Worm (Caenorhabditis elegans): Measurements from ENCODE around the gene F58H1.3.

F58H1.3 gene

DNA sequence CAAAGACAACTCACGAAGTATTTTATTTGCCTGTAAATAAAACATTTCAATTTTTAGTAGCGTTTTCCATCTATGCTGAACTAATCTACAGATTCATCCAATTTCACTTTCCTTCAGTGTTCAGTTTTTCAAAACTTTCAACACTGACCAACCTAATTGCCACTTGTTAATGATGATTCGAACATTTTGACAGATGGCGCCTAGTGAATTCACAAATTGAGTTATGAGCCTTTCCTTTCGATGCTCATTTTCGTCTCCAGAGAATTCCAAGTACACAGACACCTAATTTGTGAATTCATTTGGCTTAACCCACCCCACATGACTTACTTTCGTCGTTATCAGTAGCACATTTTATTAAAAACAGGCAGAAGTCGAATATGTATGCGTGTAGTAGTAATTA, 13.0 kb downstream of the F58H1.3 start:
- TF ChIP-seq aly-1 (tag; optimal IDR thresholded peaks at IDR 0.05) (no peak), B0310.2 (tag; optimal IDR thresholded peaks at IDR 0.05) (no peak), tbx-11 (GFP tag; IDR thresholded peaks at IDR 0.05) (no peak), tra-4 (tag; optimal IDR thresholded peaks at IDR 0.05) (no peak), tbx-37 (GFP tag; conservative IDR thresholded peaks at IDR 0.05) (no peak), pes-1 (GFP tag; IDR thresholded peaks at IDR 0.05) (no peak), hmg-4 (GFP tag; optimal IDR thresholded peaks at IDR 0.05) (no peak), sea-1 (GFP tag; conservative IDR thresholded peaks at IDR 0.05) (no peak), ets-7 (tag; optimal IDR thresholded peaks at IDR 0.05) (no peak)

DNA sequence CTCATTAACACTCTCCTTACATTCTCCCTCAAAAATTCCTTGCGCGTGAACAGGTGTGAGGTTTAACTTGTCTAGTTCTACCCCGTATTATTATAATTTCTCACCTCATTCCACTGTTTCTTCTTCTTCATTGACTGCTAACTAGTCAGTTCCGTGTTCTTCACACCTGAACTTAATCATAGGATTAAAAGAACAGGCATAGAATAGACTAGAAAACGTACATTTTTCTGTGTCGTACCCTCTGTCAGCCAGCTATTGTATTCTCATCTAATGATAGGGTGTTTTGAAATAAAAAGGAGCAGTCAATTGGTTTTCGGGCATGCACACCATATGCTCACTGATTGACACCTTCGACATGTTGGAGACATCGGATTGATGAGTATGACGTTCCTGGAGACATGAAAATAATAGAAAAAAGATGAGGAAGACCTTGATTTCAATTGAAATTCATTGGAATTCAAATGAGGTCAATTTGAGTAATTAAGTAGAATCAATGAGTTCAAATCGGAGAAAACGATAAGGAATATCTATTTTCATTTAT, 13.7 kb downstream of the F58H1.3 start:
- no peak for TF ChIP-seq F13C5.2 (tag; optimal IDR thresholded peaks at IDR 0.05)
- no peak for TF ChIP-seq B0310.2 (tag; optimal IDR thresholded peaks at IDR 0.05)
- TF ChIP-seq hmbx-1 (tag; optimal IDR thresholded peaks at IDR 0.05): no peak
- TF ChIP-seq ceh-36 (tag; optimal IDR thresholded peaks at IDR 0.05): no peak
- TF ChIP-seq ama-1 (optimal IDR thresholded peaks at IDR 0.05): no peak
- TF ChIP-seq flt-1 (GFP tag; IDR thresholded peaks at IDR 0.05): no peak
- TF ChIP-seq tbx-11 (GFP tag; IDR thresholded peaks at IDR 0.05): no peak
- no peak for TF ChIP-seq hnd-1 (tag; optimal IDR thresholded peaks at IDR 0.05)
- no peak for TF ChIP-seq tra-4 (tag; optimal IDR thresholded peaks at IDR 0.05)
- no peak for TF ChIP-seq ets-7 (tag; optimal IDR thresholded peaks at IDR 0.05)
- no peak for TF ChIP-seq tbx-37 (GFP tag; conservative IDR thresholded peaks at IDR 0.05)
- TF ChIP-seq sea-1 (GFP tag; conservative IDR thresholded peaks at IDR 0.05): no peak
- no peak for TF ChIP-seq ceh-13 (GFP tag; optimal IDR thresholded peaks at IDR 0.05)
- TF ChIP-seq pes-1 (GFP tag; IDR thresholded peaks at IDR 0.05): no peak
- TF ChIP-seq aly-1 (tag; optimal IDR thresholded peaks at IDR 0.05): no peak
- TF ChIP-seq scrt-1 (GFP tag; IDR thresholded peaks at IDR 0.05): no peak
- TF ChIP-seq hmg-4 (GFP tag; optimal IDR thresholded peaks at IDR 0.05): no peak

DNA sequence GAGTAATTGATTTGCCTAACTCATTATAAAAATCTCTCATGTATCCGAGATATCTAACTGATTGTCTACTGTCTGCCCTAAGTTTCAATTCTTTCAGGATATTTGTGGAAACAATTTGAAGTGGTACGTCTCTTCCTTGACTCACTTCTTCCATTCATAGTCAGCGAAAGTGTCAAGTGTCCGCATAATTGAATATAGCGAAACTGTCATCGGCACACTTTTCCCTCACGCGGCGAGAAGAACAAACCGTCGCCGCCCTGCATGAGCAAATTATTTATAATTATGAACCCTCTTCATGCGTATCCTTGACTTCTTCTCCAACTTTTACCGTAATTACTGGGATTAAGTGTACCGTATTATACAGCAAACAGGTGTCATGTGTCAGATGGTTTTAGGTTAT, 14.8 kb downstream of the F58H1.3 start:
- TF ChIP-seq scrt-1 (GFP tag; IDR thresholded peaks at IDR 0.05) (no peak), pes-1 (GFP tag; IDR thresholded peaks at IDR 0.05) (no peak), sea-1 (GFP tag; conservative IDR thresholded peaks at IDR 0.05) (no peak), ets-7 (tag; optimal IDR thresholded peaks at IDR 0.05) (no peak), tra-4 (tag; optimal IDR thresholded peaks at IDR 0.05) (no peak), flt-1 (GFP tag; IDR thresholded peaks at IDR 0.05) (no peak)

DNA sequence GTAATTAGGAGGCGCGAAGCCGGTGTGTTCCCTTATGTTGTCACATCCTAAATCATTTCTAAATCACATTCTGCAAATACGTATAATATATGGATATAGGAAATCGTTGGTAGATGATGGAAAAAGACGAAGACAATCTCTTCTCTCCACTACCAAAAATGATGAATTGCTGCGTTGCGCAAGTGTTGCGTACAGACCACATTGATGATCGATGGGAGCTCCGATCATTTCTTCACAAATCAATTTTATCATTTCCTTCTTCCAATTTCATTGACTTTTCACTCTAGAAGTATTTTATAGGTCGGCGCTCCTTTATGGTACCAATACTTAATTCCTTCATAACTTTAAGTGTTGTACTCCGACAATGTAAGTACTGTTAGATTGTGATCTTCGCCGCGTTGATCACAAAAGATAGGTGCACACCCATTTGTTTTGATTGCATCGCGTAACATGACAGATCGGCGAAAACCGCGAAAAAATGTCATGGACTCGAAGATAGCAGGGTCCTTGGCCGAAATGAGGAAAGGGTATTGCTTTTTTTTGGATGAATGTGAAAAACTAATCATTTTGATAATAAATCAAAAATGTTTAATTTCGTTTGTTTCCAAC, 15.8 kb downstream of the F58H1.3 start:
- no peak for TF ChIP-seq ets-7 (tag; optimal IDR thresholded peaks at IDR 0.05)

DNA sequence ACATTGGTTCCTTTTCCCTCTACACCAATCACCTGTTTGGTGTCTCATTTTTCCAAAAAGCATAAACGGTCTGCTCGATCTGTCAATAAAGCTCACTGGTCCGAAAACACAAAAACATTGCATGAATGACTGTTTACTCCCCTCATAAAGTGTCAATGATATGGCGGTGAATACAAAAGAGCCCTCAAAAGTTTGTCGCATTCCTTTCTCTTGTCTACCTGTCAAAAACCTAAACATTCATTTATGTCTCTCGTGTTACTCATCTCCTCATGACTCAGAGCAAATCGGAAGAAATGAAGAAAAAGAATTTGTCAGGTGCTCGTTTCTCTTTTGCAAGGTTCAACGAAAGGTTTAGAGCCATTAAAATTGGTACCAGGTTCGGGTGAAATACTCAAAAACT, 17.4 kb downstream of the F58H1.3 start:
- TF ChIP-seq tra-4 (tag; optimal IDR thresholded peaks at IDR 0.05) (no peak), aly-1 (tag; optimal IDR thresholded peaks at IDR 0.05) (no peak), flt-1 (GFP tag; IDR thresholded peaks at IDR 0.05) (no peak), hmbx-1 (tag; optimal IDR thresholded peaks at IDR 0.05) (no peak), hmg-4 (GFP tag; optimal IDR thresholded peaks at IDR 0.05) (no peak), tbx-37 (GFP tag; conservative IDR thresholded peaks at IDR 0.05) (no peak), F13C5.2 (tag; optimal IDR thresholded peaks at IDR 0.05) (no peak), pes-1 (GFP tag; IDR thresholded peaks at IDR 0.05) (no peak), scrt-1 (GFP tag; IDR thresholded peaks at IDR 0.05) (no peak), ama-1 (optimal IDR thresholded peaks at IDR 0.05) (no peak)

DNA sequence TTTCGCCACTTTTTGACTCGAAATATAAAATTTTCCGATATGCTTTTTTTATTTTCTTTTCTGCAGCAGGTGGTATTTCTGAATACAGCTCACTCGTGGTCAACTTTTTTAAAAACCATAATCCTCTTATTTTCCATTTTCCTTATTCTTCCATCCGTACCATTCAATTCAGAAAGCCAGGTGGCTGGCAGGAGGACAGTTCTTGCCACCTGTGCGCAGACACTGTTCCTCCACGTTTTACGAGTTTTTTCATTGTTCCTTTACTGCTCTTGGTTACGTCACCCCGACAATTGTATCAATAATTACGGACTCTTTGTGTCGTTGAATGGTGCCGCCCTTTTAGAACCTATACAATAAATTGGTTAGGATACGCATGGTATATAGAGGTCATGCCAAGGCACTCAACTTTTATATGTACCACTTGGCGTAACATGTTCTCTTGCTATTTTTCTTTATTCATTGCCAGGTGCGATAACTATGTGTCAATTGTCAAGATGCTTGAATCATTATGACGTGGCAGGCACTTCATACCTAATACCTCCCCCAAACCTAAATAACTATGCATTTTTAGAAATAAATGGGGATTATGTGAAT, 19.2 kb downstream of the F58H1.3 start:
- TF ChIP-seq tra-4 (tag; optimal IDR thresholded peaks at IDR 0.05): no peak

DNA sequence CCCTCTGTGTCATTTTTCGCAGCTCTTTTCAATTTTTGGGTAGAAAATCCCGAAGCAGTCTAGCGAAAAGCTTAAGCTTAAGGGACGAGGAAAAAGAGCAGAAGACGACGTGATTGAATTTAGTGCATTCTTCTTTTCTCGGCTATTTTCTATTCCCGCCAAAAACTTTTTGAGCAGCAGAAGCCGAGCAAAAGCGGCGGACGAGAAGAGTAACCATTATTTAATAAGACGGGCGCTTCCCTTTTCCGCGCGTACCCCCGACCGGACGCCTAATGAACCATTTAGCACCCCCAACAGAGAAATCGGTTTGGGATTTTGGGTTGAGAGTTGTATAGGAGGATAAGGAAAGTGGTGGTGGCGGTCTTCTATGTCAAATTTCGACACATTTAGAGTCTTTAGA, 19.8 kb downstream of the F58H1.3 start:
- no peak for TF ChIP-seq ets-7 (tag; optimal IDR thresholded peaks at IDR 0.05)
- no peak for TF ChIP-seq F13C5.2 (tag; optimal IDR thresholded peaks at IDR 0.05)
- no peak for TF ChIP-seq ceh-36 (tag; optimal IDR thresholded peaks at IDR 0.05)
- no peak for TF ChIP-seq hnd-1 (tag; optimal IDR thresholded peaks at IDR 0.05)
- no peak for TF ChIP-seq hmbx-1 (tag; optimal IDR thresholded peaks at IDR 0.05)
- TF ChIP-seq tra-4 (tag; optimal IDR thresholded peaks at IDR 0.05): no peak
- no peak for TF ChIP-seq tbx-37 (GFP tag; conservative IDR thresholded peaks at IDR 0.05)
- TF ChIP-seq flt-1 (GFP tag; IDR thresholded peaks at IDR 0.05): no peak
- no peak for TF ChIP-seq ceh-13 (GFP tag; optimal IDR thresholded peaks at IDR 0.05)
- no peak for TF ChIP-seq ama-1 (optimal IDR thresholded peaks at IDR 0.05)
- TF ChIP-seq B0310.2 (tag; optimal IDR thresholded peaks at IDR 0.05): no peak
- no peak for TF ChIP-seq pes-1 (GFP tag; IDR thresholded peaks at IDR 0.05)
- TF ChIP-seq scrt-1 (GFP tag; IDR thresholded peaks at IDR 0.05): no peak
- no peak for TF ChIP-seq tbx-11 (GFP tag; IDR thresholded peaks at IDR 0.05)
- no peak for TF ChIP-seq hmg-4 (GFP tag; optimal IDR thresholded peaks at IDR 0.05)
- no peak for TF ChIP-seq sea-1 (GFP tag; conservative IDR thresholded peaks at IDR 0.05)
- no peak for TF ChIP-seq aly-1 (tag; optimal IDR thresholded peaks at IDR 0.05)

DNA sequence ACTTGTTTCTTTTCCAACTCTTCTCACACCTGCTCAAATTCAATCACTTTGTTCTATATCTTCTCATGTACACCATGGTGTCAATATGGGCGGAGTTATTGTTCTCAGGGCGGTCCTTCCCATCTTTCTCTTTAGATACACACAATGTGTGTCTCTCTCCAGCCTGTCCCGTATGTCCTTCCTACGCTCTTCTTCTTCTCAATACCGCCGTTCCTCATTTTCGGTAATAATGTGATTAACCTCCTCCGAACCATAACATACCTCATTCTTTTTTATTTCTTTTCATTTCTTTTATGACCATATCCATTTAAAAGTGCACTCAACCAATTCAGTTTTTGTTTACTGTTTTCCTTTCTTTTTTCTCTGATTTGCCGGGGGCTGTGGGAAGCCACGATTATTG, 21.8 kb downstream of the F58H1.3 start:
- TF ChIP-seq F13C5.2 (tag; optimal IDR thresholded peaks at IDR 0.05) (no peak), B0310.2 (tag; optimal IDR thresholded peaks at IDR 0.05) (no peak), scrt-1 (GFP tag; IDR thresholded peaks at IDR 0.05) (no peak), hnd-1 (tag; optimal IDR thresholded peaks at IDR 0.05) (no peak), hmg-4 (GFP tag; optimal IDR thresholded peaks at IDR 0.05) (no peak), ama-1 (optimal IDR thresholded peaks at IDR 0.05) (no peak), ceh-36 (tag; optimal IDR thresholded peaks at IDR 0.05) (no peak), sea-1 (GFP tag; conservative IDR thresholded peaks at IDR 0.05) (no peak), tra-4 (tag; optimal IDR thresholded peaks at IDR 0.05) (no peak), flt-1 (GFP tag; IDR thresholded peaks at IDR 0.05) (no peak), tbx-37 (GFP tag; conservative IDR thresholded peaks at IDR 0.05) (no peak)

All from whole organism, early embryonic.